Fruit fly (Drosophila melanogaster): ENCODE measurements around the gene Hmgcr.

DNA sequence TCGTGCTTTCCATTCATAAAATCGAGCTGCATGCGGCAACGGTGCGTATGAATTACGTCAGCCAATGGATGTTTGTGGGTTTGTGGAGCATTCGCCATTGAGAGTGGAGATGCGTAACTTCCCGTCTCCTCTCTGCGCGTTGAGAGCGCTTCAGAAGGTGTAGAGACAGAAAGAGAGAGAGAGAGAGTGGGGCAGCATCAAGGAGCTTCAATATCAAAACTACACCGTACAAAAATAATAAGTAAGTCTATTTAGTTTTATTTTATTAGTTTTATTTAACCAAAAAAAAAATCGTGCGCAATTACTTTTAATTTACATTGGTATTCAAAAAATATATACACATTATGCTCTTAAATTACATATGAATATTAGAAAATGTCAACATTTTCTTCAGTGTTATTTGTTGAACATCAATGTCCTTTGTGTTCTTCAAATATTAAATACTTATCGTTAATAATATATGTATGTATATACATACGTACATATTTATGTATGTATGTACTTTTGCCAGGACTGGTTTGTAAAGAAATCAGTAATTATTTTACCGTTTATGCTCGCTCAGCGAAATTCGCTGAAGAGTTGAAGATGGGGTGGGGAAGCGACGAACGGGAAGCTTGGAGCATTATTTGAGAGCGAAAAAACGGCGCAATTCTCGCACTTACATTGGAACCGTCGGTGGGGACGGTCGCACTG lies 10.3 kb upstream of the Hmgcr start, which contains the start of gene CG10365:
- TF ChIP-seq Gug (GFP tag; IDR thresholded peaks at IDR 0.05), result no peak
- peak; percentile 56; the same call in 1 of the 2 replicates for TF ChIP-seq CG7372 (GFP tag; IDR thresholded peaks at IDR 0.05)
- no peak for TF ChIP-seq CG16779 (GFP tag; IDR thresholded peaks at IDR 0.05)
- peak in 1 of 2 experiments; percentile 33 for TF ChIP-seq Hr78 (GFP tag; optimal IDR thresholded peaks at IDR 0.05)
- no peak for TF ChIP-seq p53 (GFP tag; optimal IDR thresholded peaks at IDR 0.05)
- peak; percentile 61 for TF ChIP-seq zen (tag; optimal IDR thresholded peaks at IDR 0.05)
- TF ChIP-seq CG42726 (GFP tag; IDR thresholded peaks at IDR 0.05; ENCODE audit: partially characterized antibody), result no peak
- peak; percentile 92 for TF ChIP-seq Ptx1 (GFP tag; IDR thresholded peaks at IDR 0.05)
- no peak for TF ChIP-seq Mad (GFP tag; optimal IDR thresholded peaks at IDR 0.05)
- no peak for TF ChIP-seq Dref (GFP tag; IDR thresholded peaks at IDR 0.05)
- TF ChIP-seq al (GFP tag; IDR thresholded peaks at IDR 0.05), result peak; percentile 68
- no peak for TF ChIP-seq hkb (optimal IDR thresholded peaks at IDR 0.05)
- TF ChIP-seq hkb (GFP tag; IDR thresholded peaks at IDR 0.05), result peak; percentile 84
